Worm (Caenorhabditis elegans) whole organism, late embryonic: ENCODE results near the gene R05A10.8.

Experiments
- K09A11.1 ChIP-seq: sonication (generic microtip); optimal IDR thresholded peaks from 2 replicates; lab custom pipeline; 2017; ENCODE audit warnings: antibody characterized with exemption, mild to moderate bottlenecking, missing genetic modification characterization, missing compliant biosample characterization; ENCODE audit not compliant: insufficient read depth
- ceh-6 ChIP-seq: fragments of 200-800 bp; sonication (Bioruptor generic); optimal IDR thresholded peaks from 2 replicates; lab custom pipeline; 2018; ENCODE audit warnings: mild to moderate bottlenecking, missing genetic modification characterization, missing compliant biosample characterization
- elt-2 ChIP-seq: sonication (generic microtip); optimal IDR thresholded peaks from 2 replicates; lab custom pipeline; 2016; ENCODE audit warnings: missing genetic modification reagents, missing genetic modification characterization, missing compliant biosample characterization
- fkh-10 ChIP-seq: fragments of 150-350 bp; optimal IDR thresholded peaks from 2 replicates; lab custom pipeline; 2014; ENCODE audit warnings: missing biosample characterization, missing genetic modification reagents, missing genetic modification characterization
- fkh-6 ChIP-seq: sonication (generic microtip); optimal IDR thresholded peaks from 2 replicates; lab custom pipeline; 2016; ENCODE audit warnings: missing genetic modification characterization, missing compliant biosample characterization
- hlh-30 ChIP-seq: sonication (generic microtip); optimal IDR thresholded peaks from 2 replicates; lab custom pipeline; 2017; ENCODE audit warnings: antibody characterized with exemption, missing genetic modification characterization, missing compliant biosample characterization; ENCODE audit not compliant: insufficient read depth
- hlh-6 ChIP-seq: sonication (generic microtip); optimal IDR thresholded peaks from 2 replicates; lab custom pipeline; 2016; ENCODE audit warnings: missing genotype, missing genetic modification characterization, missing compliant biosample characterization
- nhr-11 ChIP-seq: fragments of 150-350 bp; optimal IDR thresholded peaks from 2 replicates; lab custom pipeline; 2014; ENCODE audit warnings: missing biosample characterization, missing genetic modification characterization
- unc-42 ChIP-seq: sonication (generic microtip); optimal IDR thresholded peaks from 2 replicates; lab custom pipeline; 2016; ENCODE audit warnings: missing genotype, missing genetic modification characterization, missing compliant biosample characterization

- TF ChIP-seq hlh-6 (tag; lab: Kevin White, UChicago) (no peak), K09A11.1 (no peak), fkh-6 (no peak), hlh-30 (tag; lab: Kevin White, UChicago) (no peak), elt-2 (tag; lab: Kevin White, UChicago) (no peak), nhr-11 (tag; lab: Kevin White, UChicago) (no peak), unc-42 (tag; lab: Kevin White, UChicago) (no peak), fkh-10 (GFP tag; lab: Kevin White, UChicago) (no peak), ceh-6 (GFP tag; lab: Kevin White, UChicago) (no peak)
These were observed 14.2 kb upstream of the R05A10.8 start, which contains the start of gene R05A10.4 for ce11 chrIV:14172181-14172580.
